Worm (Caenorhabditis elegans): ENCODE measurements around the gene srw-89.

ce11 chrV:4018591-4018990 is 1.7 kb downstream of the srw-89 start:
- TF ChIP-seq ztf-28 (GFP tag; IDR thresholded peaks at IDR 0.05): no peak
- TF ChIP-seq chd-7 (tag; optimal IDR thresholded peaks at IDR 0.05): no peak
- no peak for TF ChIP-seq pbrm-1 (GFP tag; IDR thresholded peaks at IDR 0.05)
- no peak for TF ChIP-seq unc-62 (GFP tag; optimal IDR thresholded peaks at IDR 0.05)
- no peak for TF ChIP-seq let-526 (GFP tag; IDR thresholded peaks at IDR 0.05)
- TF ChIP-seq efl-1 (GFP tag; optimal IDR thresholded peaks at IDR 0.05): no peak
